Worm (Caenorhabditis elegans) whole organism, dauer: ENCODE results near the gene C55A6.11.
"Not testable (repeated sequence)": the region's sequence is repeated elsewhere in the genome, so short reads cannot be mapped to it uniquely, and the experiment has no call there.

Experiments used
- unc-62 ChIP-seq: sonication (generic microtip); optimal IDR thresholded peaks from 2 replicates; lab custom pipeline; 2017; ENCODE audit warnings: missing biosample characterization, missing genetic modification reagents, missing genetic modification characterization

C55A6.11 gene

DNA sequence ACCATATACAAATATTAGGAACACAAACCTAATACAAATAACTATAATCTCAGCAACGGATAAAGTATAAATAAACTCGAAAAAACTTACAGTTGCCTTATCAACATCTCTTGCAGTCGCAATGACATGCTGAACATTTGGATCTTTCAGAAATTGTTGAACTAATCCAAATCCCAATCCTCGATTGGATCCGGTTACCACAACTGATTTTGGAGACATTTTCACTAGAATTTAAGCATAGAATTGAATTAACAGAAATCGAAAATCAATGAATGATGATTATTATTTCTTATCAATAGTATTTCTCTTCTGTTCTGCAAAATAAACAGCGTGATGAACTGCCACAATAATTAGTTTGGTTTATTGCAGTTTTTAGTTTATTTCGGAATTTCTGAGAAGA is at the start of gene C55A6.11, which contains the start of gene C55A6.7:
Gene C55A6.11, plus strand, starts transcription at position 301 of the 400 bp plus-strand sequence.
Gene C55A6.7, minus strand, starts transcription at position 316 of the 400 bp plus-strand sequence.
- TF ChIP-seq unc-62 (GFP tag; lab: Kevin White, UChicago): no peak

- TF ChIP-seq unc-62 (GFP tag; lab: Kevin White, UChicago): no peak
Measured at ce11 chrV:11472209-11472608, 48.1 kb upstream of the C55A6.11 start, which contains the start of the genes nas-20 and nas-21. Gene nas-20, minus strand, starts transcription at chrV:11472309. Gene nas-21, plus strand, starts transcription at chrV:11472564.

- no peak for TF ChIP-seq unc-62 (GFP tag; lab: Kevin White, UChicago)
Measured at ce11 chrV:11474399-11474798, 45.9 kb upstream of the C55A6.11 start, which contains the start of gene nas-22. Gene nas-22, plus strand, starts transcription at chrV:11474699.

DNA sequence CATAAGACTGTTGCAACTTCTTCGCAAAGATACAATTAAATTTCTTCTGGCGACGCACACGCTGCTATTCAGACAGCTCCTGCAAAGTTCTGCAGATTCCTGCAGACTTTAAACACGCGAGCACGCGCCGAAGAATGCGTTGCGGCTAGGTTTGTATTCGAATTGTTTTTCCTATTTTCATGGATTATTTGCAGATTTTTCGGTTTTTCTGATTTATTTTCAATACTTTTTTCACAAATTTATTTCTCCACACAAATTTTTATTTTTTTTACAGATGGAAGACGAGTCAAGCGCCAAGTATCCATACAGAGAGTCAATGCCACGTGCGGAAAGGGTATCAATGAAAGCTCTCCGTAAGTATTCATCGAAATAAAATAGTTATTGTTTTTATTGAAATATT is 44.7 kb upstream of the C55A6.11 start, which contains the start of gene T11F9.7:
Gene T11F9.7, plus strand, starts transcription at position 301 of the 400 bp plus-strand sequence.
- not testable (repeated sequence) for TF ChIP-seq unc-62 (GFP tag; lab: Kevin White, UChicago)

- no peak for TF ChIP-seq unc-62 (GFP tag; lab: Kevin White, UChicago)
Measured at ce11 chrV:11479406-11479805, 40.9 kb upstream of the C55A6.11 start, which contains the start of gene T11F9.22. Gene T11F9.22, plus strand, starts transcription at chrV:11479706.

DNA sequence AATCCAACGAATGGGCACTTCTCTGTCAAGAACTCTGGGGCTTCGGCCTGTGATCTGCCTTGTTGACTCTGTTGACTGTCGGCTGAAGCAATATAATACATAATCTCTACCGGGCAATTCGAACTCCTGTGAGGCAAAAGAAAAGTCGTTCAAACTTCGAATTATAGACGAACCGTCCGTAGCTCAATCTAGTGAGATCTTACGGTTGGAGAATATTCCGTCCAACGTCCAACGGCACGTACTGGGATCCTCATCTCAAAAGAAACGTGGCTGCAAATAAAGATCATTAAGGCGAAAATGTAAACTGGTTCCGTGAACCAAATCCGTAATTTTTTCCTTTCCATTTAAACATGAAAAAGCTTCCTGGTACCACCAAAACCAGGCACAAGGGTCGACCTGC is 39.6 kb upstream of the C55A6.11 start, which contains the start of gene T11F9.14:
Gene T11F9.14, minus strand, starts transcription at position 101 of the 400 bp plus-strand sequence.
- TF ChIP-seq unc-62 (GFP tag; lab: Kevin White, UChicago): not testable (repeated sequence)

ce11 chrV:11483580-11484092 is 36.7 kb upstream of the C55A6.11 start, which contains the start of gene col-157:
Gene col-157, plus strand, starts transcription at chrV:11484042.
- not testable (repeated sequence) for TF ChIP-seq unc-62 (GFP tag; lab: Kevin White, UChicago)

ce11 chrV:11484404-11484803 is 35.9 kb upstream of the C55A6.11 start:
- no peak for TF ChIP-seq unc-62 (GFP tag; lab: Kevin White, UChicago)

- TF ChIP-seq unc-62 (GFP tag; lab: Kevin White, UChicago): no peak
Measured at ce11 chrV:11485558-11485957, 34.8 kb upstream of the C55A6.11 start, which contains the start of gene srh-1. Gene srh-1, plus strand, starts transcription at chrV:11485858.

ce11 chrV:11486680-11487079 is 33.6 kb upstream of the C55A6.11 start, which contains the start of gene T11F9.10:
Gene T11F9.10, plus strand, starts transcription at chrV:11486980.
- no peak for TF ChIP-seq unc-62 (GFP tag; lab: Kevin White, UChicago)

DNA sequence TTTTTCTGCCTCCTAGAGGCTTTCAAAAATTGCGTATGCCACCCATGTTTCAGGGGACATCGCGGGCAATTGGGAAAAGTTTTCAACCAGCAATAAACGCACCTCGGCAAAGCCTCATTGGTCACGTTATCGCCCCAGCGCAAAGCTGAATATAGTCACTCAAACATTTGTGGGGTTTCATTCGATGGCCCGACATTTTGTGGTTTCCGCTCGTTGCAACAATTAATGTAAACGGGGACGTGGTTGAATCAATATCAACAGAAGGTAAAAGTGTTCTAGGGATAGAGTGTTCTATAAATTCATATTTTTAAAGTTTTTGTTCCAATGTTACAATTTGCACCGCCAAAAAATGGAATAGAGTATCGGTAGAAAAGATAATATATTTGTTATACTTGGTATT is 32.0 kb upstream of the C55A6.11 start:
- TF ChIP-seq unc-62 (GFP tag; lab: Kevin White, UChicago): no peak

DNA sequence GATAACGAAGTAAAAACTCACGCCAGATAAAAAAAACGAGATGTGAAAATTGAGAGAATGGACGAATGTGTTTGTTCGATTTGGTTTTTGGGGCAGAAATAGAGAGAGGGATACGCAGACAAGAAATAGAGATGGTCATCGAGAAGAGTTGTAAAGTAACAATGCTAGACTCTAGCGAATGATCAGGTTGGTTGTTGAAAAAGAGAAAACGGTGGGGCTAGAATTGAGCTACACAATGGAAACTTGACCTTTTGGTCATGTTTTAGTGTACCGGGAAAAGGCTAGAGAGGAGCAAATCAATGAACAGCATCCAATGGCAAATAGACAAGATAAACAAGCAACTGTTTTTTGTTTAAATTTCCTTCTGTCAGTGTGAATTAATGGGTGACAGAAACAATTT is 29.9 kb upstream of the C55A6.11 start, which contains the start of gene dhs-19:
Gene dhs-19, minus strand, starts transcription at position 101 of the 400 bp plus-strand sequence.
- TF ChIP-seq unc-62 (GFP tag; lab: Kevin White, UChicago): no peak

DNA sequence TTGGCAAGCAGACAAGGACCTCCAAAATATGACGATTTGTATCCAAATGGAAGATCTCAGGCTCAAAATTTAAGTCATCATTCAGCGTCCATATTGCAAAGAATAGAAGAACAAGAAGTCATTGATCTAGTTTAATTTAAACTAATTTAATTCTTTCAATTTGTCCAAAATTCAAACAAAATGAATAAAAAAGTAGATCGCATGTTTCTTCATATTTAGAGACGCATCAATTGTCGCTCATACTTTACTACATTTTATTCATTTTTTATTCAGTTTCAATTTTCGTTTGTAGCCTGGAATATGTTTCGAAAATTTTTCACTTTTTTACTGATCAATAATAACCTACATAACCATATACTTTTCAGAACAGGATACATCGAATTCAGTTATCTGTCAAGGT is 27.9 kb upstream of the C55A6.11 start, which contains the start of gene T11F9.21:
Gene T11F9.21, plus strand, starts transcription at position 301 of the 400 bp plus-strand sequence.
- TF ChIP-seq unc-62 (GFP tag; lab: Kevin White, UChicago): no peak

DNA sequence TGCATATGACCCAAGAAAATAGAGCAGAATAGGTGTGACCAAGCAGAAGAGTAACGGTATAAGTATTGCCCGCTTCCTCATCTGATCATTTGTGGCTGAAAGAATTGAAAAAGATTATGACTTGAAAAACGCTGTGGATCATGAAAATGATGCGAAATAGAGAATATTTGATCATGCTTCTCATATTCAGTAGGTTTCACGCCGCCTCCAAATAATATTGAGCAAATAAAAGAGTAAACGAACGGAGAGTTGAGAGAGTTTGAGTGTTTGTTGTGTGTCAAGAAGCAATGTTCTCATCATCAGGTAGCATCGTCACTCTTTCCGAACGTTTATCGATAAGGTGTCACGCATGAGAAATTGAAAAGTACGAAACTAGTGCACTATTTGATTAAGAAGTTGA is 24.0 kb upstream of the C55A6.11 start, which contains the start of gene htrl-1:
Gene htrl-1, minus strand, starts transcription at position 101 of the 400 bp plus-strand sequence.
- no peak for TF ChIP-seq unc-62 (GFP tag; lab: Kevin White, UChicago)

DNA sequence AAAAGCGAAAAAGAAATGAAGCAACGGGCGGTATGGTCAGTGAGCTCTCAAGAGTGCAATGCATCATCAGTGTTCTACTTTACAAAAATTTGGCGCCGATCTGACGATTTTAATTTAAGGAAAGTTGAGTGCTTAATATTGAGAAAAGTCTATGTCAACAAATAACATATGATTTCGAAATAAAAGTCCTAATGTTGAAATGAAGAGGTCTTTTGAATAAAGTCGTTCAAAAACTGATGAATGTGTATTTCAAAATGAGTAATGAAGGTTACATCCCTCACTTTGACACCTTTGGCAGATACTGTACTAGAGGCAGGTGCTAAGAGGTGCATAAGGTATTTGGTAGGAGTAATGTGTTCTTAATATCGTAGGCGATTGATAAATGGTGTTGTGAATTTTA is 22.8 kb upstream of the C55A6.11 start:
- no peak for TF ChIP-seq unc-62 (GFP tag; lab: Kevin White, UChicago)

- no peak for TF ChIP-seq unc-62 (GFP tag; lab: Kevin White, UChicago)
Measured at ce11 chrV:11499786-11500185, 20.5 kb upstream of the C55A6.11 start.
